Fruit fly (Drosophila melanogaster): ENCODE results near the gene ZnT86D.

DNA sequence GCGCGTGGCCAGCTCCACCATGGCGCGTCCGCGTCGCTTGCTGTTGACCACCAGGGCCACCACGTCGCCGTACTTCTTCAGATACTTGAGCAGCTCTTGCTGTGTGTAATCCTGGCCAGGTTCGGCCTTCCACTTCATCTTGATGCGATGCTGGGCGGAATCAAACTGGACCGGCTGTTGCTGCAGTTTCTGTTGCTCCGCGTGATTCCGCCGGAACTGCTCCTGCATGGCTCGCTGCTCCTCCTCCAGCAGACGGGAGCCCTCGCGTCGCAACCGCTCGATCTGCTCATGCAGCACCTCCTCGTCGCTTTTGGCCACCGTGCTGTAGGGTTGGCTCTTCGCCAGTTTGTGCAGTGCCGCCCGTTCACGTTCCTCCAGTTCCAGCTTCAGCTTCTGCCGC, 16.7 kb upstream of the ZnT86D start:
- TF ChIP-seq CG8478 (optimal IDR thresholded peaks at IDR 0.05): no peak
- TF ChIP-seq CTCF (optimal IDR thresholded peaks at IDR 0.05): no peak

All from S2 (cell line).